Fruit fly (Drosophila melanogaster) whole organism, wandering third instar larva: ENCODE data around the gene Rpn11.

Experiments
- Abd-B ChIP-seq: fragments of >200 bp; optimal IDR thresholded peaks from 2 replicates; lab custom pipeline; 2017; ENCODE audit warnings: missing biosample characterization, missing genetic modification characterization
- CG32264 ChIP-seq: fragments of 200-800 bp; sonication (Bioruptor generic); optimal IDR thresholded peaks from 2 replicates; lab custom pipeline; 2016; ENCODE audit warnings: missing biosample characterization, missing genetic modification characterization
- CG9705 ChIP-seq: fragments of 200-800 bp; sonication (Bioruptor generic); optimal IDR thresholded peaks from 2 replicates; lab custom pipeline; 2018; ENCODE audit warnings: missing biosample characterization, mild to moderate bottlenecking, missing genetic modification characterization
- CrebA ChIP-seq: fragments of 200-800 bp; sonication (Bioruptor generic); optimal IDR thresholded peaks from 2 replicates; lab custom pipeline; 2016; ENCODE audit warnings: missing biosample characterization, mild to moderate bottlenecking, missing genetic modification characterization, borderline replicate concordance
- Dfd ChIP-seq: fragments of >200 bp; optimal IDR thresholded peaks from 2 replicates; lab custom pipeline; 2017; ENCODE audit warnings: missing biosample characterization, missing genetic modification characterization
- Dif ChIP-seq: fragments of 200-275, 200-300 bp; sonication (Bioruptor generic); optimal IDR thresholded peaks from 2 replicates; lab custom pipeline; 2018; ENCODE audit warnings: missing biosample characterization, missing genetic modification characterization; ENCODE audit not compliant: partially characterized antibody
- GATAd ChIP-seq: sonication (Bioruptor generic); optimal IDR thresholded peaks from 2 replicates; lab custom pipeline; 2016; ENCODE audit warnings: missing biosample characterization, missing genetic modification characterization
- HLH106 ChIP-seq: fragments of 200-800 bp; optimal IDR thresholded peaks from 3 replicates; lab custom pipeline; 2019; ENCODE audit warnings: missing biosample characterization, mild to moderate bottlenecking, missing genetic modification characterization, moderate library complexity
- Hnf4 ChIP-seq: fragments of 200-800 bp; sonication (Bioruptor generic); optimal IDR thresholded peaks from 2 replicates; lab custom pipeline; 2016; ENCODE audit warnings: missing biosample characterization, mild to moderate bottlenecking, missing genetic modification characterization
- Hr78 ChIP-seq: fragments of >200 bp; optimal IDR thresholded peaks from 2 replicates; lab custom pipeline; 2017; ENCODE audit warnings: missing biosample characterization, missing genetic modification characterization
- Hr83 ChIP-seq: fragments of 200-300 bp; sonication (Bioruptor generic); optimal IDR thresholded peaks from 2 replicates; lab custom pipeline; 2016; ENCODE audit warnings: missing biosample characterization, mild to moderate bottlenecking, missing genetic modification characterization, moderate library complexity; ENCODE audit not compliant: poor library complexity, severe bottlenecking
- Jra ChIP-seq: sonication (Bioruptor generic); optimal IDR thresholded peaks from 2 replicates; lab custom pipeline; 2016; ENCODE audit warnings: missing biosample characterization, missing genetic modification characterization
- Myc ChIP-seq: fragments of >200 bp; optimal IDR thresholded peaks from 2 replicates; lab custom pipeline; 2017
- N ChIP-seq: fragments of >200 bp; optimal IDR thresholded peaks from 2 replicates; lab custom pipeline; 2018; ENCODE audit warnings: missing biosample characterization, missing external identifiers, missing genetic modification characterization
- OdsH ChIP-seq: fragments of 200-800 bp; sonication (Bioruptor generic); optimal IDR thresholded peaks from 2 replicates; lab custom pipeline; 2016; ENCODE audit warnings: missing biosample characterization, mild to moderate bottlenecking, missing genetic modification characterization
- Rel ChIP-seq, 2 experiments: fragments of 200-800 bp; sonication (Bioruptor generic) in 1 of 2; optimal IDR thresholded peaks; 2 replicates in 1 of 2; 3 replicates in 1 of 2; lab custom pipeline; 2016 to 2019; ENCODE audit warnings: mild to moderate bottlenecking in 2 of 2, missing biosample characterization in 2 of 2, missing genetic modification characterization in 2 of 2, moderate library complexity in 1 of 2
- Sp1 ChIP-seq: fragments of 200-800 bp; sonication (Bioruptor generic); optimal IDR thresholded peaks from 3 replicates; lab custom pipeline; 2019; ENCODE audit warnings: missing biosample characterization, mild to moderate bottlenecking, missing genetic modification characterization, moderate library complexity
- Vsx2 ChIP-seq: fragments of 200-300, 225-300 bp; sonication (Bioruptor generic); optimal IDR thresholded peaks from 2 replicates; lab custom pipeline; 2018; ENCODE audit warnings: missing biosample characterization, missing genetic modification characterization; ENCODE audit not compliant: partially characterized antibody
- br ChIP-seq: fragments of 200-800 bp; sonication (Bioruptor generic); optimal IDR thresholded peaks from 2 replicates; lab custom pipeline; 2016; ENCODE audit warnings: missing biosample characterization, missing genetic modification characterization
- brk ChIP-seq: fragments of 200-800 bp; sonication (Bioruptor generic); optimal IDR thresholded peaks from 2 replicates; lab custom pipeline; 2016; ENCODE audit warnings: missing biosample characterization, mild to moderate bottlenecking, missing genetic modification characterization
- dl ChIP-seq, 2 experiments: fragments of 175-275, 200-275 bp in 1 of 2; fragments of 200-275 bp in 1 of 2; sonication (Bioruptor generic); optimal IDR thresholded peaks; lab custom pipeline; 2018; ENCODE audit warnings: mild to moderate bottlenecking in 2 of 2, missing biosample characterization in 2 of 2, missing genetic modification characterization in 2 of 2, moderate library complexity in 2 of 2; ENCODE audit not compliant: partially characterized antibody in 2 of 2, insufficient read depth in 1 of 2
- dmrt93B ChIP-seq: fragments of 200-800 bp; sonication (Bioruptor generic); optimal IDR thresholded peaks from 2 replicates; lab custom pipeline; 2018; ENCODE audit warnings: missing biosample characterization, mild to moderate bottlenecking, missing genetic modification characterization
- dsf ChIP-seq: sonication (Bioruptor generic); optimal IDR thresholded peaks from 2 replicates; lab custom pipeline; 2016; ENCODE audit warnings: missing biosample characterization, missing genetic modification characterization, borderline replicate concordance
- ey ChIP-seq: fragments of 200-800 bp; sonication (Bioruptor generic); optimal IDR thresholded peaks from 2 replicates; lab custom pipeline; 2016; ENCODE audit warnings: missing biosample characterization, missing genetic modification characterization
- foxo ChIP-seq, 2 experiments: fragments of 200-800 bp; sonication (Bioruptor generic); optimal IDR thresholded peaks; 2 replicates in 1 of 2; 3 replicates in 1 of 2; lab custom pipeline; 2016 to 2017; ENCODE audit warnings: missing biosample characterization in 2 of 2, missing genetic modification characterization in 2 of 2
- fru ChIP-seq: fragments of 200-800 bp; sonication (Bioruptor generic); optimal IDR thresholded peaks from 3 replicates; lab custom pipeline; 2016; ENCODE audit warnings: missing biosample characterization, mild to moderate bottlenecking, missing genetic modification characterization
- h ChIP-seq: fragments of 200-800 bp; sonication (Bioruptor generic); optimal IDR thresholded peaks from 3 replicates; lab custom pipeline; 2016; ENCODE audit warnings: missing biosample characterization, mild to moderate bottlenecking, missing genetic modification characterization
- jim ChIP-seq: fragments of 175-275, 200-325 bp; sonication (Bioruptor generic); optimal IDR thresholded peaks from 2 replicates; lab custom pipeline; 2016; ENCODE audit warnings: missing biosample characterization, mild to moderate bottlenecking, missing genetic modification characterization
- lola ChIP-seq: fragments of >200 bp; optimal IDR thresholded peaks from 2 replicates; lab custom pipeline; 2017; ENCODE audit warnings: missing biosample characterization, missing genetic modification characterization
- pan ChIP-seq: fragments of >200 bp; optimal IDR thresholded peaks from 2 replicates; lab custom pipeline; 2017
- psq ChIP-seq: fragments of 200-800 bp; sonication (Bioruptor generic); optimal IDR thresholded peaks from 3 replicates; lab custom pipeline; 2017; ENCODE audit warnings: missing biosample characterization, mild to moderate bottlenecking, missing genetic modification characterization, moderate library complexity
- rgr ChIP-seq: fragments of 200-800 bp; sonication (Bioruptor generic); optimal IDR thresholded peaks from 3 replicates; lab custom pipeline; 2016; ENCODE audit warnings: missing biosample characterization, mild to moderate bottlenecking, missing genetic modification characterization
- sage ChIP-seq: fragments of 200-800 bp; sonication (Bioruptor generic); optimal IDR thresholded peaks from 2 replicates; lab custom pipeline; 2016; ENCODE audit warnings: missing biosample characterization, mild to moderate bottlenecking, missing genetic modification characterization
- sv ChIP-seq: fragments of 200-800 bp; sonication (Bioruptor generic); optimal IDR thresholded peaks from 3 replicates; lab custom pipeline; 2016; ENCODE audit warnings: missing biosample characterization, missing genetic modification characterization
- tai ChIP-seq: sonication (Bioruptor generic); optimal IDR thresholded peaks from 2 replicates; lab custom pipeline; 2016; ENCODE audit warnings: missing biosample characterization, missing genetic modification characterization
- usp ChIP-seq: fragments of >200 bp; optimal IDR thresholded peaks from 2 replicates; lab custom pipeline; 2017; ENCODE audit warnings: missing biosample characterization, missing genetic modification characterization
- woc ChIP-seq: sonication (Bioruptor generic); optimal IDR thresholded peaks from 2 replicates; lab custom pipeline; 2016; ENCODE audit warnings: missing biosample characterization, mild to moderate bottlenecking, missing genetic modification characterization

Rpn11 gene

DNA sequence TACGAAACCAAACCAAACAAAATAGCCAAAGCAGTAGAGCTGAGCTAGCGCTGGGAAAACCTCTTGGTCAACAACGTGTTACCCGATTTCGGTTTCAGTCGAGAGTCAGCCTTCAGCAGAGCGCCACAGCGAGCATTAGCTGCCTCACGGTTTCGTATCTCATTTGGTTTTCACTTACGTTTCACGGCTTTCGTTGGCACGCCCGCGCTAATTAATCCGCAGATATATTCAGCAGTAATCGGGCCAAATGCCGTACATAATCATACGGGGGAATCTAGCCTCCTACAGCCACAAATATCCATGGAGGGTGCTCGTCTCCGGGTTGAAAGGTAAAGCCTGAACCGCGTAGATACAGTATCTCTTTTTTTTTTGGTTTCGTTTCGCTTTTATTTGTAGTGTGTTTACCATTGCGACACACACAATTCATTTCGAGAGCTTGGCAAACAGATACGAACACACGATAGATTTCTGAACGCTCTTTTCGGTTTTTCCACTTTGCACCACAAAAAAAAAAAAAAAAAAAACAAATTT is 15.2 kb downstream of the Rpn11 start, which contains the start of gene CG31650:
Gene CG31650, minus strand, starts transcription at position 352 of the 531 bp plus-strand sequence.
- TF ChIP-seq h (GFP tag; lab: Kevin White, UChicago) (no peak), sv (GFP tag; lab: Kevin White, UChicago) (no peak), Dif (no peak), Rel (GFP tag; optimal IDR thresholded peaks at IDR 0.05; lab: Kevin White, UChicago) (no peak), Rel (tag; optimal IDR thresholded peaks at IDR 0.05; lab: Kevin White, UChicago) (no peak), dmrt93B (GFP tag; lab: Kevin White, UChicago) (no peak), Jra (GFP tag; lab: Kevin White, UChicago) (no peak), Dfd (GFP tag; lab: Kevin White, UChicago) (no peak), brk (GFP tag; lab: Kevin White, UChicago) (no peak), GATAd (GFP tag; lab: Kevin White, UChicago) (no peak), Sp1 (GFP tag; lab: Kevin White, UChicago) (no peak), Hr83 (no peak), woc (GFP tag; lab: Kevin White, UChicago) (no peak), CG32264 (GFP tag; lab: Kevin White, UChicago) (no peak), CrebA (GFP tag; lab: Kevin White, UChicago) (no peak), dl (GFP tag; optimal IDR thresholded peaks at IDR 0.05; lab: Kevin White, UChicago; ENCODE audit: insufficient read depth in 1 of 2, partially characterized antibody in 2 of 2) (no peak), Vsx2 (GFP tag; lab: Kevin White, UChicago) (no peak), psq (GFP tag; lab: Kevin White, UChicago) (no peak)
- TF ChIP-seq, all 38 proteins: peak for 0

DNA sequence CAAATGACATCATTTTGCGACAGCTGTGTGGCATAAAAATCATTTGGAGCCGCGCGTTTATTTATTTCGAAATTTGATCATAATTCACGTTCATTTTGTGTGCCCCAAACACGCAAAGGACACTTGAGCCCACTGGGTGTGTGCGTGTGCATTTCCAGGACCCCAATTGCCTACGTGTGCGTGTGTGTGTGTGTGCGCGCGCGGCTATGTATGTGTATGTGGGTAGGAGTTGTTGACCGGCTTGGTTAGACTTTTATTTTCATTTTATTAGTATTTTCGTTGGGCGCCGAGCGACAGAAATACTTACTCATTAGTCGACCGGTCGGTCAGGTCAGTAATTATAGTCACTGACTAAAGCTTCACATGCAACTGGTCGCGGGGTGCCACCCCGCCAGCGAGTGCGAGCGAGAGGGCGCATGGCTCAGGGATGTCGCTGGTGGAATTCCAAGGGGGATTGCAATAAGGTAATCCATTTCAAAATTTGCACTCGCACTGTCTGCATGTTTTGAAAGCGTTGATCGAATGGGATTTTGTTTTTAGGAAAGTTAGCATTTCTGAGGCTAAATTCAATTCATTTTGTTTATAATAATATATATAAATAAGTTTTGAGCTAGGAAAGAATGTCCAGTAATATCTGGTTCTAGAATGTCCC is 16.0 kb downstream of the Rpn11 start:
- TF ChIP-seq GATAd (GFP tag; lab: Kevin White, UChicago), result no peak
- TF ChIP-seq Hr83, result no peak
- no peak for TF ChIP-seq Dfd (GFP tag; lab: Kevin White, UChicago)
- peak; percentile 48 for TF ChIP-seq HLH106
- TF ChIP-seq ey (GFP tag; lab: Kevin White, UChicago), result peak; percentile 51
- TF ChIP-seq h (GFP tag; lab: Kevin White, UChicago), result peak; percentile 54
- peak; percentile 20 for TF ChIP-seq dmrt93B (GFP tag; lab: Kevin White, UChicago)
- TF ChIP-seq rgr, result peak; percentile 55
- TF ChIP-seq usp, result no peak
- no peak for TF ChIP-seq N (GFP tag; lab: Kevin White, UChicago)
- peak; percentile 49 for TF ChIP-seq psq (GFP tag; lab: Kevin White, UChicago)
- peak; percentile 72 for TF ChIP-seq Hnf4
- TF ChIP-seq CG9705 (GFP tag; lab: Kevin White, UChicago), result no peak
- no peak for TF ChIP-seq dsf (GFP tag; lab: Kevin White, UChicago)
- TF ChIP-seq woc (GFP tag; lab: Kevin White, UChicago), result no peak
- peak; percentile 46 for TF ChIP-seq OdsH (GFP tag; lab: Kevin White, UChicago)
- TF ChIP-seq Myc (lab: Kevin White, UChicago), result no peak
- no peak for TF ChIP-seq sage (GFP tag; lab: Kevin White, UChicago)
- no peak for TF ChIP-seq CG32264 (GFP tag; lab: Kevin White, UChicago)
- TF ChIP-seq dl (GFP tag; optimal IDR thresholded peaks at IDR 0.05; lab: Kevin White, UChicago; ENCODE audit: insufficient read depth in 1 of 2, partially characterized antibody in 2 of 2), result no peak
- peak in 1 of 2 experiments; percentile 73 for TF ChIP-seq foxo (GFP tag; optimal IDR thresholded peaks at IDR 0.05; lab: Kevin White, UChicago)
- TF ChIP-seq br (GFP tag; lab: Kevin White, UChicago), result peak; percentile 48
- TF ChIP-seq Dif, result no peak
- TF ChIP-seq Sp1 (GFP tag; lab: Kevin White, UChicago), result peak; percentile 28
- TF ChIP-seq Hr78 (GFP tag; lab: Kevin White, UChicago), result no peak
- TF ChIP-seq fru (GFP tag; lab: Kevin White, UChicago), result peak; percentile 47
- no peak for TF ChIP-seq Rel (GFP tag; optimal IDR thresholded peaks at IDR 0.05; lab: Kevin White, UChicago)
- TF ChIP-seq Rel (tag; optimal IDR thresholded peaks at IDR 0.05; lab: Kevin White, UChicago), result peak; percentile 16
- TF ChIP-seq pan, result no peak

DNA sequence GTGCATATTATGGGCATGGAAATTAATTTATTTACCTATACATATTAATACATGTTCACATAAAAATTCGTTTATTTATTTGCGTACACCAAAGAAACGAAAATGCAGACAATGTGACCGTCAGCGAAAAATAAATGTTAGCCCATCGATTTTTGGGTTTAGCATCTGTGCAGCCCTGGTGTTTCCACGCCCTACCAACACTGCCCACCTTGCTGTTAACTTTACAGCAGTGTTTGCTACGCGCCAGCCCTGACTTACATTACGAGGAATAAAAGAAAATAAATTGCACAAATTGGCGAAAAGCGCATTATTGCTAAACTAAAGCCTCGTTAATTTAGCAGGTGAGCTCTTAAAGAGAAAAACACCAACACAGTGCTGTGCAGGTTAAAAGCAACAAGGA is 16.5 kb downstream of the Rpn11 start, which contains the start of the genes CG33995, CG44000 and CG44001:
Gene CG33995, plus strand, starts transcription at position 228 of the 400 bp plus-strand sequence.
Gene CG44000, plus strand, starts transcription at position 228 of the 400 bp plus-strand sequence.
Gene CG44001, plus strand, starts transcription at position 228 of the 400 bp plus-strand sequence.
- TF ChIP-seq brk (GFP tag; lab: Kevin White, UChicago) (no peak), Abd-B (GFP tag; lab: Kevin White, UChicago) (no peak), Jra (GFP tag; lab: Kevin White, UChicago) (peak; percentile 31), Myc (lab: Kevin White, UChicago) (no peak), Dif (no peak), dmrt93B (GFP tag; lab: Kevin White, UChicago) (peak; percentile 5), woc (GFP tag; lab: Kevin White, UChicago) (no peak), rgr (peak; percentile 74), br (GFP tag; lab: Kevin White, UChicago) (peak; percentile 61), pan (no peak), lola (no peak), jim (GFP tag; lab: Kevin White, UChicago) (no peak), foxo (GFP tag; optimal IDR thresholded peaks at IDR 0.05; lab: Kevin White, UChicago) (peak in 1 of 2 experiments; percentile 74), N (GFP tag; lab: Kevin White, UChicago) (no peak), Vsx2 (GFP tag; lab: Kevin White, UChicago) (no peak), Dfd (GFP tag; lab: Kevin White, UChicago) (no peak), Sp1 (GFP tag; lab: Kevin White, UChicago) (peak; percentile 52), h (GFP tag; lab: Kevin White, UChicago) (peak; percentile 51), Hr83 (peak; percentile 85), sv (GFP tag; lab: Kevin White, UChicago) (peak; percentile 42), CrebA (GFP tag; lab: Kevin White, UChicago) (no peak), HLH106 (peak; percentile 48), Rel (GFP tag; optimal IDR thresholded peaks at IDR 0.05; lab: Kevin White, UChicago) (no peak), Rel (tag; optimal IDR thresholded peaks at IDR 0.05; lab: Kevin White, UChicago) (peak; percentile 57), tai (GFP tag; lab: Kevin White, UChicago) (no peak), usp (no peak), GATAd (GFP tag; lab: Kevin White, UChicago) (no peak), psq (GFP tag; lab: Kevin White, UChicago) (peak; percentile 7), CG32264 (GFP tag; lab: Kevin White, UChicago) (no peak), sage (GFP tag; lab: Kevin White, UChicago) (peak; percentile 44), ey (GFP tag; lab: Kevin White, UChicago) (peak; percentile 14)
